Fruit fly (Drosophila melanogaster): Measurements from ENCODE around the gene Socs16D.
A peak's percentile ranks its signal among the peaks of the same experiment; 100 is the strongest.

Gene Socs16D

dm6 chrX:17820252-17820651, 7.1 kb downstream of the Socs16D start (continued):
- TF ChIP-seq peb (GFP tag; IDR thresholded peaks at IDR 0.05) (no peak), CoRest (tag; optimal IDR thresholded peaks at IDR 0.05) (peak; percentile 49), Antp (GFP tag; optimal IDR thresholded peaks at IDR 0.05) (no peak), Lpt (GFP tag; optimal IDR thresholded peaks at IDR 0.05) (no peak), CG11696 (GFP tag; IDR thresholded peaks at IDR 0.05) (no peak), Fer2 (tag; optimal IDR thresholded peaks at IDR 0.05) (no peak), Hr39 (optimal IDR thresholded peaks at IDR 0.05) (no peak), sug (tag; optimal IDR thresholded peaks at IDR 0.05) (peak; percentile 33), gem (tag; optimal IDR thresholded peaks at IDR 0.05) (peak; percentile 35), ind (GFP tag; optimal IDR thresholded peaks at IDR 0.05) (no peak), NC2β (GFP tag; optimal IDR thresholded peaks at IDR 0.05) (no peak), sima (GFP tag; optimal IDR thresholded peaks at IDR 0.05) (no peak), wdn (GFP tag; IDR thresholded peaks at IDR 0.05) (no peak), lilli (GFP tag; optimal IDR thresholded peaks at IDR 0.05) (peak; percentile 35), CG5953 (GFP tag; IDR thresholded peaks at IDR 0.05) (no peak), CG2712 (tag; optimal IDR thresholded peaks at IDR 0.05) (peak; percentile 33), stwl (tag; optimal IDR thresholded peaks at IDR 0.05) (peak; percentile 31), Aef1 (GFP tag; IDR thresholded peaks at IDR 0.05) (0 out of 3 replicates have a peak, but pooled peaks have one; percentile 16), hkb (optimal IDR thresholded peaks at IDR 0.05) (no peak), hkb (GFP tag; IDR thresholded peaks at IDR 0.05) (no peak), ac (GFP tag; optimal IDR thresholded peaks at IDR 0.05) (no peak), Taf1 (GFP tag; IDR thresholded peaks at IDR 0.05) (no peak), Myb (GFP tag; optimal IDR thresholded peaks at IDR 0.05) (peak; percentile 31), pan (optimal IDR thresholded peaks at IDR 0.05) (no peak), pan (GFP tag; optimal IDR thresholded peaks at IDR 0.05 in 1 of 2, IDR thresholded peaks at IDR 0.05 in 1 of 2) (no peak), bowl (GFP tag; IDR thresholded peaks at IDR 0.05) (no peak), CG8924 (tag; optimal IDR thresholded peaks at IDR 0.05) (no peak), kni (GFP tag; optimal IDR thresholded peaks at IDR 0.05) (no peak), CG1792 (GFP tag; optimal IDR thresholded peaks at IDR 0.05) (no peak), Hmx (GFP tag; optimal IDR thresholded peaks at IDR 0.05) (no peak), vvl (GFP tag; IDR thresholded peaks at IDR 0.05) (peak; percentile 10; the same call in 1 of the 2 replicates), hb (GFP tag; IDR thresholded peaks at IDR 0.05; ENCODE audit: partially characterized antibody) (no peak), MTF-1 (GFP tag; optimal IDR thresholded peaks at IDR 0.05; ENCODE audit: borderline replicate concordance) (no peak), tap (tag; optimal IDR thresholded peaks at IDR 0.05) (no peak), Ptx1 (GFP tag; IDR thresholded peaks at IDR 0.05) (peak; percentile 48; the same call in 1 of the 2 replicates), dati (GFP tag; IDR thresholded peaks at IDR 0.05) (no peak), org-1 (GFP tag; optimal IDR thresholded peaks at IDR 0.05) (no peak), pita (GFP tag; optimal IDR thresholded peaks at IDR 0.05) (peak; percentile 70), gsb-n (tag; optimal IDR thresholded peaks at IDR 0.05) (no peak), Hr51 (GFP tag; optimal IDR thresholded peaks at IDR 0.05) (no peak), CG31365 (tag; optimal IDR thresholded peaks at IDR 0.05) (peak; percentile 9), Jarid2 (GFP tag; optimal IDR thresholded peaks at IDR 0.05) (no peak), phol (tag; optimal IDR thresholded peaks at IDR 0.05) (peak; percentile 24), CG9215 (GFP tag; IDR thresholded peaks at IDR 0.05) (no peak; the same call in 1 of the 2 replicates), dpn (GFP tag; optimal IDR thresholded peaks at IDR 0.05) (peak in 1 of 2 experiments; percentile 56), Sox102F (GFP tag; optimal IDR thresholded peaks at IDR 0.05) (peak; percentile 29), CG31224 (GFP tag; IDR thresholded peaks at IDR 0.05) (no peak), CG7987 (GFP tag; optimal IDR thresholded peaks at IDR 0.05) (peak; percentile 1), Atf-2 (GFP tag; optimal IDR thresholded peaks at IDR 0.05) (no peak), CG2875 (GFP tag; optimal IDR thresholded peaks at IDR 0.05) (no peak), CG17361 (GFP tag; IDR thresholded peaks at IDR 0.05) (peak; percentile 39; the same call in 1 of the 3 replicates), lov (optimal IDR thresholded peaks at IDR 0.05) (no peak), lov (GFP tag; IDR thresholded peaks at IDR 0.05) (no peak)
